Fruit fly (Drosophila melanogaster) S2 (cell line): ENCODE measurements around the gene fabp.

Experiments
- CG8478 ChIP-seq: fragments of >200 bp; optimal IDR thresholded peaks from 2 replicates; lab custom pipeline; 2018
- CTCF ChIP-seq, 2 experiments: fragments of >200 bp; optimal IDR thresholded peaks; 2 replicates each; lab custom pipeline; 2018

- TF ChIP-seq CG8478 (lab: Kevin White, UChicago): no peak
- no peak for TF ChIP-seq CTCF (optimal IDR thresholded peaks at IDR 0.05; lab: Kevin White, UChicago)
These were observed 48.7 kb upstream of the fabp start for dm6 chr3R:11615415-11616104.
